Fruit fly (Drosophila melanogaster): ENCODE results near the gene CG18170.

Gene CG18170

dm6 chr3L:1647276-1647919 lies 44.6 kb downstream of the CG18170 start, which contains the start of the genes CG17249 and Bro (continued):
- TF ChIP-seq HmgD (GFP tag; optimal IDR thresholded peaks at IDR 0.05) (peak; percentile 30), sug (tag; optimal IDR thresholded peaks at IDR 0.05) (peak; percentile 36), unc-4 (GFP tag; IDR thresholded peaks at IDR 0.05; ENCODE audit: partially characterized antibody) (no peak), CG17612 (GFP tag; IDR thresholded peaks at IDR 0.05) (no peak), Jarid2 (GFP tag; optimal IDR thresholded peaks at IDR 0.05) (no peak), YL-1 (GFP tag; optimal IDR thresholded peaks at IDR 0.05) (peak; percentile 27), Atf6 (GFP tag; IDR thresholded peaks at IDR 0.05) (no peak), prd (optimal IDR thresholded peaks at IDR 0.05) (no peak), prd (GFP tag; IDR thresholded peaks at IDR 0.05) (no peak), slbo (GFP tag; IDR thresholded peaks at IDR 0.05) (peak; percentile 75), CG18011 (GFP tag; optimal IDR thresholded peaks at IDR 0.05) (no peak), CG10209 (GFP tag; optimal IDR thresholded peaks at IDR 0.05) (no peak), zfh1 (GFP tag; IDR thresholded peaks at IDR 0.05) (peak; percentile 34; the same call in 2 of the 3 replicates), yki (optimal IDR thresholded peaks at IDR 0.05) (no peak), mam (GFP tag; optimal IDR thresholded peaks at IDR 0.05) (peak; percentile 21), Lhr (GFP tag; optimal IDR thresholded peaks at IDR 0.05) (no peak), kah (GFP tag; optimal IDR thresholded peaks at IDR 0.05) (peak; percentile 29), D19A (tag; optimal IDR thresholded peaks at IDR 0.05) (no peak), CG33557 (GFP tag; optimal IDR thresholded peaks at IDR 0.05) (no peak), CG16815 (GFP tag; optimal IDR thresholded peaks at IDR 0.05) (no peak), Kr (GFP tag; optimal IDR thresholded peaks at IDR 0.05) (no peak), Vsx1 (GFP tag; optimal IDR thresholded peaks at IDR 0.05) (no peak), wor (GFP tag; IDR thresholded peaks at IDR 0.05) (no peak), TFAM (GFP tag; optimal IDR thresholded peaks at IDR 0.05) (no peak), amos (GFP tag; IDR thresholded peaks at IDR 0.05; ENCODE audit: partially characterized antibody) (peak; percentile 41; the same call in 1 of the 2 replicates), en (GFP tag; optimal IDR thresholded peaks at IDR 0.05) (no peak), nerfin-1 (tag; optimal IDR thresholded peaks at IDR 0.05) (no peak), insv (GFP tag; optimal IDR thresholded peaks at IDR 0.05) (no peak), ken (GFP tag; IDR thresholded peaks at IDR 0.05) (peak; percentile 69), unpg (GFP tag; optimal IDR thresholded peaks at IDR 0.05) (no peak), CG4424 (GFP tag; optimal IDR thresholded peaks at IDR 0.05) (no peak), Sox100B (GFP tag; optimal IDR thresholded peaks at IDR 0.05) (no peak), hbn (GFP tag; IDR thresholded peaks at IDR 0.05; ENCODE audit: partially characterized antibody) (no peak), Tbp (GFP tag; optimal IDR thresholded peaks at IDR 0.05) (no peak), chif (GFP tag; optimal IDR thresholded peaks at IDR 0.05) (no peak), CG10431 (GFP tag; optimal IDR thresholded peaks at IDR 0.05) (no peak), cwo (GFP tag; optimal IDR thresholded peaks at IDR 0.05) (no peak), CG17568 (GFP tag; optimal IDR thresholded peaks at IDR 0.05) (no peak), lbe (GFP tag; optimal IDR thresholded peaks at IDR 0.05) (no peak), Hmr (GFP tag; optimal IDR thresholded peaks at IDR 0.05) (peak; percentile 42), Deaf1 (tag; optimal IDR thresholded peaks at IDR 0.05) (no peak), hb (GFP tag; IDR thresholded peaks at IDR 0.05; ENCODE audit: partially characterized antibody) (no peak), inv (GFP tag; IDR thresholded peaks at IDR 0.05; ENCODE audit: partially characterized antibody) (peak; percentile 29; the same call in 1 of the 2 replicates), ara (GFP tag; IDR thresholded peaks at IDR 0.05) (no peak), ttk (GFP tag; IDR thresholded peaks at IDR 0.05) (no peak), CG8290 (GFP tag; optimal IDR thresholded peaks at IDR 0.05) (no peak), CG8290 (tag; optimal IDR thresholded peaks at IDR 0.05) (peak in 1 of 2 experiments; percentile 84), CkIIα-i1 (GFP tag; IDR thresholded peaks at IDR 0.05) (no peak), Fer2 (tag; optimal IDR thresholded peaks at IDR 0.05) (no peak), eyg (GFP tag; optimal IDR thresholded peaks at IDR 0.05) (no peak), D19B (GFP tag; optimal IDR thresholded peaks at IDR 0.05) (no peak)

Data from whole organism, embryonic.